Fruit fly (Drosophila melanogaster): ENCODE data around the gene CG3744.
A peak's percentile ranks its signal among the peaks of the same experiment; 100 is the strongest.

The CG3744 gene

DNA sequence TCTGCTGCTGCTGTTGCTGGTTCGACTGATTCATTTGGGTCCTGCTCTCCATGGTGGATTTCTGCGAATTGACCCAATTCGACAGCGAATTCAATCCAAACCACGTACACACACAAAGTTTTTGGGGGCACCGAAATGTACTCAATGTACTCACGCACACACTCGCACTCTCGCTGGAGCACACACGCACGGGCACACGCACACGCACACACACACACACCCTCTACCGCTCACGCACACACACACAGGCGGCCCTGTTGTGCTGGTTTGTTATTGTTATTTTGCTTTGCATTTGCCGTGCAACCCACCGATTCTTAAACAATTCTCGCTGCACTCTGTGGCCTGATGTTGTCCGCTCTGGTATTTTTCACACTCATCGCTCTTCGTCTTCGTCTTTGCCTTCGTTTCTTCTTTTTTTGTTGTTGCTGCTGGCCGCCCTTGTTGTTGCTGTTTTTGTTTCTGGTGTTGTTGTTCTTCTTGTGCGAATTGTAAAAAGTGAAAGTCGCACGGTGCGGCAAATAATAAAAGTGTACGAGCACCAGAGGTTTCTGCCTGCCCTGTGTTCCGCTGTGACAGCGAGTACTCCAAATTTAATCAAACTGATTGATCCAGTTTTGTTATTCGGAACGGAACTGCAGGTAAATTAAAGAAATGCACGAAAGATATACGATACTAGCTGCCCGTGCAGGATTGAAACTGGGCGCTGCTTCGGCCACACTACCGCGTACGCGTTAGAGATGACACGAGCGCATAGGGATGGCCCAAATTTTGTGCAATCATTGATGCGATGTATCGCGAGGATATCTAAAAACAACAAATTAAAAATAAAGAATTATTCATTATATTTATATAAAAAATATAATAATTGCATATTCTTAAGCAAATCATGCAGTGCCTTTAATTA lies at the start of gene CG3744 (continued):
- TF ChIP-seq CG10209 (GFP tag; optimal IDR thresholded peaks at IDR 0.05) = peak; percentile 91
- TF ChIP-seq yki (optimal IDR thresholded peaks at IDR 0.05) = no peak
- peak; percentile 24 for TF ChIP-seq NK7.1 (GFP tag; optimal IDR thresholded peaks at IDR 0.05)
- TF ChIP-seq CG30020 (tag; optimal IDR thresholded peaks at IDR 0.05) = peak; percentile 72
- TF ChIP-seq pnt (GFP tag; optimal IDR thresholded peaks at IDR 0.05) = peak; percentile 82
- peak; percentile 95 for TF ChIP-seq gem (tag; optimal IDR thresholded peaks at IDR 0.05)
- TF ChIP-seq Trl (optimal IDR thresholded peaks at IDR 0.05) = peak in 1 of 2 experiments; percentile 57
- TF ChIP-seq Trl (GFP tag; optimal IDR thresholded peaks at IDR 0.05) = peak; percentile 68
- peak; percentile 97 for TF ChIP-seq Scr (GFP tag; IDR thresholded peaks at IDR 0.05; ENCODE audit: partially characterized antibody)
- peak; percentile 57 for TF ChIP-seq gro (GFP tag; optimal IDR thresholded peaks at IDR 0.05)
- TF ChIP-seq fd96Cb (tag; optimal IDR thresholded peaks at IDR 0.05) = peak; percentile 81
- peak; percentile 80 for TF ChIP-seq CG15601 (tag; optimal IDR thresholded peaks at IDR 0.05)
- peak; percentile 87 for TF ChIP-seq CG17612 (GFP tag; IDR thresholded peaks at IDR 0.05)
- TF ChIP-seq Ptx1 (GFP tag; IDR thresholded peaks at IDR 0.05) = peak; percentile 95
- TF ChIP-seq dmrt11E (tag; optimal IDR thresholded peaks at IDR 0.05) = peak; percentile 86
- peak; percentile 82 for TF ChIP-seq Atf6 (GFP tag; IDR thresholded peaks at IDR 0.05)
- TF ChIP-seq Sin3A (optimal IDR thresholded peaks at IDR 0.05) = peak; percentile 73
- peak; percentile 66 for TF ChIP-seq ab (GFP tag; optimal IDR thresholded peaks at IDR 0.05)
- peak; percentile 94 for TF ChIP-seq vnd (GFP tag; IDR thresholded peaks at IDR 0.05; ENCODE audit: partially characterized antibody)
- TF ChIP-seq gcm (GFP tag; optimal IDR thresholded peaks at IDR 0.05) = peak; percentile 76
- TF ChIP-seq CG7556 (GFP tag; optimal IDR thresholded peaks at IDR 0.05) = peak; percentile 86
- TF ChIP-seq trh (GFP tag; optimal IDR thresholded peaks at IDR 0.05) = peak; percentile 76
- TF ChIP-seq hbn (GFP tag; IDR thresholded peaks at IDR 0.05; ENCODE audit: partially characterized antibody) = peak; percentile 97
- TF ChIP-seq sc (optimal IDR thresholded peaks at IDR 0.05) = no peak
- TF ChIP-seq sc (GFP tag; optimal IDR thresholded peaks at IDR 0.05) = peak; percentile 64
- TF ChIP-seq tx (GFP tag; optimal IDR thresholded peaks at IDR 0.05) = peak; percentile 63
- TF ChIP-seq run (tag; optimal IDR thresholded peaks at IDR 0.05) = peak; percentile 63
- peak; percentile 93 for TF ChIP-seq caup (GFP tag; optimal IDR thresholded peaks at IDR 0.05; ENCODE audit: severe bottlenecking)
- no peak for TF ChIP-seq CG14710 (tag; optimal IDR thresholded peaks at IDR 0.05)
- peak; percentile 97 for TF ChIP-seq ken (GFP tag; IDR thresholded peaks at IDR 0.05)
- TF ChIP-seq H2.0 (GFP tag; IDR thresholded peaks at IDR 0.05) = peak; percentile 94
- TF ChIP-seq Ada2b (GFP tag; IDR thresholded peaks at IDR 0.05) = peak; percentile 93
- TF ChIP-seq Hr78 (GFP tag; optimal IDR thresholded peaks at IDR 0.05) = no peak
- peak; percentile 92 for TF ChIP-seq B-H1 (GFP tag; IDR thresholded peaks at IDR 0.05)
- peak; percentile 56 for TF ChIP-seq Sry-β (GFP tag; optimal IDR thresholded peaks at IDR 0.05)
- TF ChIP-seq Neu2 (GFP tag; optimal IDR thresholded peaks at IDR 0.05; ENCODE audit: borderline replicate concordance) = no peak
- peak; percentile 94 for TF ChIP-seq Xbp1 (GFP tag; optimal IDR thresholded peaks at IDR 0.05)
- peak; percentile 90 for TF ChIP-seq phol (tag; optimal IDR thresholded peaks at IDR 0.05)
- peak; percentile 46 for TF ChIP-seq Doc2 (GFP tag; IDR thresholded peaks at IDR 0.05)
- TF ChIP-seq Abd-B (GFP tag; optimal IDR thresholded peaks at IDR 0.05) = peak; percentile 85
- peak; percentile 96 for TF ChIP-seq CG3847 (GFP tag; IDR thresholded peaks at IDR 0.05)
- TF ChIP-seq CG18476 (GFP tag; optimal IDR thresholded peaks at IDR 0.05) = peak; percentile 71
- TF ChIP-seq Vsx1 (GFP tag; optimal IDR thresholded peaks at IDR 0.05) = no peak
- TF ChIP-seq sens (GFP tag) = peak; percentile 82
- TF ChIP-seq NFAT (GFP tag; IDR thresholded peaks at IDR 0.05) = peak; percentile 99
- no peak for TF ChIP-seq sima (GFP tag; optimal IDR thresholded peaks at IDR 0.05)
- peak; percentile 62 for TF ChIP-seq pb (GFP tag; optimal IDR thresholded peaks at IDR 0.05)
- peak; percentile 91 for TF ChIP-seq cas (GFP tag; IDR thresholded peaks at IDR 0.05)
- TF ChIP-seq CG10321 (GFP tag; IDR thresholded peaks at IDR 0.05) = peak; percentile 77
- TF ChIP-seq D19B (GFP tag; optimal IDR thresholded peaks at IDR 0.05) = peak; percentile 74

Measured in whole organism, embryonic.